Worm (Caenorhabditis elegans) whole organism, midembryonic: Measurements from ENCODE around the gene Y39H10A.1.

ENCODE experiments used
- T22C8.4 ChIP-seq: fragments of 200-800 bp; sonication (Bioruptor generic); IDR thresholded peaks from 2 replicates; pipeline ENCODE4 v1.3.6; 2022; ENCODE audit warnings: missing genetic modification characterization, missing compliant biosample characterization
- cog-1 ChIP-seq: sonication (generic microtip); optimal IDR thresholded peaks from 2 replicates; lab custom pipeline; 2016; ENCODE audit warnings: missing genetic modification characterization, missing compliant biosample characterization
- flt-1 ChIP-seq: fragments of 200-800 bp; sonication (Bioruptor generic); IDR thresholded peaks from 2 replicates; pipeline ENCODE4 v1.3.6; 2022; ENCODE audit warnings: missing genetic modification characterization, missing compliant biosample characterization
- klf-2 ChIP-seq: fragments of 200-800 bp; sonication (Bioruptor generic); conservative IDR thresholded peaks from 2 replicates; pipeline ENCODE4 v1.3.6; 2022; ENCODE audit warnings: missing genetic modification reagents, missing genetic modification characterization, missing compliant biosample characterization
- med-1 ChIP-seq: sonication (generic microtip); optimal IDR thresholded peaks from 2 replicates; lab custom pipeline; 2017; ENCODE audit warnings: missing genetic modification characterization, mild to moderate bottlenecking, missing compliant biosample characterization, antibody characterized with exemption, missing genetic modification reagents; ENCODE audit not compliant: insufficient read depth
- ref-1 ChIP-seq: fragments of 200-800 bp; sonication (Bioruptor generic); conservative IDR thresholded peaks from 2 replicates; pipeline ENCODE4 v1.3.6; 2022; ENCODE audit warnings: missing genetic modification reagents, missing genetic modification characterization, missing compliant biosample characterization
- tab-1 ChIP-seq: fragments of 200-800 bp; sonication (Bioruptor generic); IDR thresholded peaks from 2 replicates; pipeline ENCODE4 v1.3.6; 2022; ENCODE audit warnings: missing genetic modification characterization, missing compliant biosample characterization
- ztf-23 ChIP-seq: fragments of 200-800 bp; sonication (Bioruptor generic); IDR thresholded peaks from 2 replicates; pipeline ENCODE4 v1.3.6; 2022; ENCODE audit warnings: missing genetic modification reagents, missing genetic modification characterization, missing compliant biosample characterization
- ztf-29 ChIP-seq: fragments of 200-800 bp; sonication (Bioruptor generic); IDR thresholded peaks from 2 replicates; pipeline ENCODE4 v1.3.6; 2022; ENCODE audit warnings: missing genetic modification reagents, missing genetic modification characterization, missing compliant biosample characterization

The Y39H10A.1 gene

DNA sequence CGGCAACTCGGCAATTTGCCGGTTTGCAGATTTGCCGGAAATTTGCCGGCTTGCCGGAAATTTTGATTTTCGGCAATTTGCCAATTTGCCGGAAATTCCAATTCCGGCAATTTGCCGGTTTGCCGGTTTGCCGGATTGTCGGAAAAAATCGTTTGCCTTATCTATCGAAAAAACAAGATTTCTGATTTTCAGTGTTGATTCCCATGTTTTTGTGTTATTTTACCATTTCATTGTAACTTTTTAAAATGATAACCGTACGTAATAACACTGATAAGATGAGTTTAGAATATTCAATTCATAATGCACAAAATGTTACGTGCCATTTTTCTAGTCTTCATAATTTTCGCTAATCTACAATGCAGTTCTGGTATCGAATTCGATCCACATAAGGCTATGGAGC lies 6.2 kb upstream of the Y39H10A.1 start, which contains the start of gene oac-55:
Gene oac-55 (plus strand): TSS at position 301 of the 400 bp plus-strand sequence.
- TF ChIP-seq cog-1 (tag; lab: Kevin White, UChicago) (no peak), ref-1 (no peak), ztf-29 (no peak), T22C8.4 (no peak), flt-1 (GFP tag; lab: Robert Waterston, UW) (no peak), klf-2 (GFP tag; lab: Robert Waterston, UW) (no peak), ztf-23 (GFP tag; lab: Robert Waterston, UW) (no peak)

- TF ChIP-seq ref-1 (no peak), tab-1 (GFP tag; lab: Robert Waterston, UW) (no peak), ztf-23 (GFP tag; lab: Robert Waterston, UW) (no peak), med-1 (GFP tag; lab: Kevin White, UChicago) (no peak), T22C8.4 (no peak), ztf-29 (no peak), flt-1 (GFP tag; lab: Robert Waterston, UW) (no peak), cog-1 (tag; lab: Kevin White, UChicago) (no peak), klf-2 (GFP tag; lab: Robert Waterston, UW) (no peak)
Observed at ce11 chrV:3761829-3762228, 5.2 kb upstream of the Y39H10A.1 start.

DNA sequence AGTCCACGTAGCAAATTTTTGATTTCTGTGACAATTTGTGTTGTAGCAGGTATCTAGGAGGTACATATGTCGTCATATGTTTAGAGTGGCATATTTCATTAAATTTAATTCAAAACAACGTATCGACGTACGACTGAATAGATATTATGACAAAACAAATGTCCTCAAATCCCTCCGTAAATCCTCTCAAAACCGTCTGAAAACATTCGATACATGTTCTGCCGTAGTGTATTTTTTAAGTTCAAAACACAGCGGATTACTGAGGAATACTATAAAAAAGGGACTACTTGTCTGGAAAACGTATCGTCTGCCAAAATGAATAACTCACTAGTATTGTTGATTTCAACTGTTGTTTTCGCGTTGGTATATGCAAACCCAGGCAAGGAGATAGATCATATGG lies 1.3 kb downstream of the Y39H10A.1 start, which contains the start of gene R08E5.4:
Gene R08E5.4 (plus strand): TSS at position 301 of the 400 bp plus-strand sequence.
- TF ChIP-seq ztf-29, result no peak
- TF ChIP-seq tab-1 (GFP tag; lab: Robert Waterston, UW), result no peak
- no peak for TF ChIP-seq T22C8.4
- TF ChIP-seq klf-2 (GFP tag; lab: Robert Waterston, UW), result no peak

DNA sequence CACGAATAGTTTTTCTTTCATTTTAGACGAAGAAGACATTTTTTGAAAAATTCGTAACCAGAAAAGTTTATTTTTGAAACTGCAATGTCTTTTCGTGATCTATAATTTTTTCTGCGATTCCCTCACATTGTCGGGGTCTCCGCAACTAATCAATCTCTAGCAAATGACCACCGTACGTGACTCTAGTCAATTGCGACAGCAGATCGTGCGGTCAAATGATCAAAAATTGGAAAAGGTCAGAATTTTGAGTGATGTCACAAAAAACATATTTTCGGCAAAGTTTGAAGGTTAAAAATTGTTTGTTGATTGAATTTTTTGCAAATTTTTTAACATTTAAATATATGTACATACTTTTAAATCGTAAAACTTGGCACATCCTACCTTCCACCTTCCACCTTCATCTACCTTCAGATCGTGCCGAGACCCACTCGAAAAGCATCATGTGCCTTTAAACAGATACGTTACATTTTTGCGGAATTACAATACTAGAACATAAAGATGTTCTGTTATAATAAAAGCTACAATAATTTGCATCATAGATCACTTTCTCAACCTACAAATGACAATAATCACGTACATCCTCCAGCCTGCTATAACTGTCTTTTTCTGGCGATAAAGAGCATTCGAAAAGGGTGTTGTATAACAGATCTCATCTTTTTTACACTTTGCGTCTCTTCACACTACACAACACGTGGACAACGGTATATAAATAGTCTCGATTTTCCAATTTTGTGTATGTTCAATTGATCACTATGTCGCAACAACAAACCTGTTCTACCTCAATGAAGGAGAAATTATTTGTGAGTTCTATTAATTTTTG lies 4.6 kb downstream of the Y39H10A.1 start, which contains the start of the genes R08E5.1 and rips-1:
Gene R08E5.1 (minus strand): TSS at position 82 of the 820 bp plus-strand sequence.
Gene rips-1 (plus strand): TSS at position 585 of the 820 bp plus-strand sequence.
- TF ChIP-seq T22C8.4 (no peak), klf-2 (GFP tag; lab: Robert Waterston, UW) (no peak), ref-1 (no peak), med-1 (GFP tag; lab: Kevin White, UChicago) (no peak), ztf-23 (GFP tag; lab: Robert Waterston, UW) (no peak), cog-1 (tag; lab: Kevin White, UChicago) (no peak), ztf-29 (no peak), flt-1 (GFP tag; lab: Robert Waterston, UW) (no peak), tab-1 (GFP tag; lab: Robert Waterston, UW) (no peak)

ce11 chrV:3773618-3774017 lies 6.6 kb downstream of the Y39H10A.1 start:
- no peak for TF ChIP-seq flt-1 (GFP tag; lab: Robert Waterston, UW)
- TF ChIP-seq cog-1 (tag; lab: Kevin White, UChicago), result no peak
- TF ChIP-seq klf-2 (GFP tag; lab: Robert Waterston, UW), result no peak
- TF ChIP-seq ref-1, result no peak
- TF ChIP-seq med-1 (GFP tag; lab: Kevin White, UChicago), result no peak
- TF ChIP-seq ztf-29, result no peak
- no peak for TF ChIP-seq T22C8.4
- TF ChIP-seq ztf-23 (GFP tag; lab: Robert Waterston, UW), result no peak
- no peak for TF ChIP-seq tab-1 (GFP tag; lab: Robert Waterston, UW)

- TF ChIP-seq T22C8.4 (no peak), tab-1 (GFP tag; lab: Robert Waterston, UW) (no peak), klf-2 (GFP tag; lab: Robert Waterston, UW) (no peak), ztf-29 (no peak), flt-1 (GFP tag; lab: Robert Waterston, UW) (no peak), cog-1 (tag; lab: Kevin White, UChicago) (no peak), med-1 (GFP tag; lab: Kevin White, UChicago) (no peak)
Observed at ce11 chrV:3774653-3775052, 7.6 kb downstream of the Y39H10A.1 start.

DNA sequence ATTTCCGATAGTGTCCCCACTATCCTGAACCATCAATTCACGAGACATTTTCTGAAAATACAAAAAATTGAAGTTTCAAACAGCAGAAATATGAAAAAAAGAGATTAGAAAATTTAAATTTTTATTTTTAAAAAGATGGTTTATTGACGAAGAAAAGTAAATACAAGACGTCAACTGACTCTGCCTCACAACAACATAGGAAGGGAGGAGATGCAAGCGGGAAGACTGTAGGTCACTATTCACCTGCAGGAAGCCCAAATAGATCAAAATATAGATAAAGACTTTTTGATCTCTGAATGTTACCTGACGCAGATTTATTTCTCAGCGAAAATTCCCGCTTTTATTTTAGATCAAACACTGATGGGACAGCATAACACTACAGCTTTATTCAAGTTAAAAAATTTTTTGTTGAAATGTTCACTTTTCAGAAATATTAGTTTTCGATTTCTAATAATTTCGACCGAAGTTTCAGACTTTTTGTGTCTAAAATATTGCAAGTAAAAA lies 9.1 kb downstream of the Y39H10A.1 start, which contains the start of gene cysl-3:
Gene cysl-3 (minus strand): TSS at position 51 of the 504 bp plus-strand sequence.
- TF ChIP-seq tab-1 (GFP tag; lab: Robert Waterston, UW) (no peak), ztf-29 (no peak), cog-1 (tag; lab: Kevin White, UChicago) (no peak), ztf-23 (GFP tag; lab: Robert Waterston, UW) (no peak), flt-1 (GFP tag; lab: Robert Waterston, UW) (no peak)

DNA sequence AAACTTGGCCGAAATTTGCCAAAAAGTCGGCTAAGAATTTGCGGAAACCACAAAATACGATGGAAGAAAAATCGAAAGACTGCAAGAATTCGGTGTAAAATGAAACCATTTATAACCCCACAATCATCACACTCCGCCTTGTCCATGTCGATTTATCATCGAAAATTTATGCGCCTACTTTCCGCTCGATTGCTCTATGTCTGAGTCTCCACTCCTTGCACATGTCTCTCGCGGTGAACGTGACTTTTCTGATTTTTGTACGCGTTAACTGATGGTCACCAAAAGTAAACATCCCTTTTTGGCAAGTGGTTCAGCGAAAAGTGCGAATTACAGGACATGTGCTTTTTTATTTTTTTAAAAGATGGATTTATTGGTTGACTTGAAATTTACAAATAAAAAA lies 9.9 kb downstream of the Y39H10A.1 start:
- TF ChIP-seq flt-1 (GFP tag; lab: Robert Waterston, UW) (no peak), cog-1 (tag; lab: Kevin White, UChicago) (no peak), tab-1 (GFP tag; lab: Robert Waterston, UW) (no peak), ref-1 (no peak), klf-2 (GFP tag; lab: Robert Waterston, UW) (no peak), med-1 (GFP tag; lab: Kevin White, UChicago) (no peak), ztf-23 (GFP tag; lab: Robert Waterston, UW) (no peak), T22C8.4 (no peak), ztf-29 (no peak)

ce11 chrV:3784167-3784734 lies 17.2 kb downstream of the Y39H10A.1 start, which contains the start of gene R08F11.1:
TSS of gene R08F11.1 (minus strand) at chrV:3784217.
- TF ChIP-seq klf-2 (GFP tag; lab: Robert Waterston, UW) (no peak), tab-1 (GFP tag; lab: Robert Waterston, UW) (no peak), cog-1 (tag; lab: Kevin White, UChicago) (no peak), ztf-23 (GFP tag; lab: Robert Waterston, UW) (no peak), med-1 (GFP tag; lab: Kevin White, UChicago) (no peak), flt-1 (GFP tag; lab: Robert Waterston, UW) (no peak)
